Fruit fly (Drosophila melanogaster) whole organism, embryonic: ENCODE data around the gene Nup153.

ENCODE experiments used
- nerfin-1 ChIP-seq: fragments of 200-800 bp; sonication (Bioruptor generic); optimal IDR thresholded peaks from 3 replicates; lab custom pipeline; 2019; ENCODE audit warnings: missing biosample characterization, mild to moderate bottlenecking, missing genetic modification characterization, moderate library complexity

Nup153 gene

DNA sequence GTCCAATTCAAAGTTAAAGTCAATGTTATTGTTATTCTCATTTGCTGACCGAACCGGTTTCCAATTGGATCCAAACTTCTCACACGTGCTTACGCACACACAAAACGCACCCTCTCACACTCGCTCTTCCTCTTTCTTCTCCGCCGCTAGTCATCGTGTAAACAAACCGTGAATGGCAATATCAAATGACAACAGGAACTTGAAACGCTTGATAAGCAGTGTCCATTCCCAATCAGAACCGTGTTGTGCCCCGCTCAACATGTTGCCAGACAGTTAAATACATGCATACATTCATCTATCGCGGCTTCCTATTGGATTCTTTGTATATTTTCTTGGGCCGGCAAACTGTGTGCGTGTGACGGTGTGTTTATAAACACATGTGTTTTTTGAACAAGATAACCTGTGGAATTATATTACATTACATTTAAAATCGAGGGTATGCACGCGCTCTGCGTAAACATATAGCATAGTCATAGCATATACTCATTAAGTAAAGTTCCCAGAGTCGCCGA is 56.7 kb downstream of the Nup153 start (continued):
- peak; percentile 5 for TF ChIP-seq nerfin-1 (tag; lab: Kevin White, UChicago)
